Fruit fly (Drosophila melanogaster): ENCODE data around the gene nst.

The nst gene

DNA sequence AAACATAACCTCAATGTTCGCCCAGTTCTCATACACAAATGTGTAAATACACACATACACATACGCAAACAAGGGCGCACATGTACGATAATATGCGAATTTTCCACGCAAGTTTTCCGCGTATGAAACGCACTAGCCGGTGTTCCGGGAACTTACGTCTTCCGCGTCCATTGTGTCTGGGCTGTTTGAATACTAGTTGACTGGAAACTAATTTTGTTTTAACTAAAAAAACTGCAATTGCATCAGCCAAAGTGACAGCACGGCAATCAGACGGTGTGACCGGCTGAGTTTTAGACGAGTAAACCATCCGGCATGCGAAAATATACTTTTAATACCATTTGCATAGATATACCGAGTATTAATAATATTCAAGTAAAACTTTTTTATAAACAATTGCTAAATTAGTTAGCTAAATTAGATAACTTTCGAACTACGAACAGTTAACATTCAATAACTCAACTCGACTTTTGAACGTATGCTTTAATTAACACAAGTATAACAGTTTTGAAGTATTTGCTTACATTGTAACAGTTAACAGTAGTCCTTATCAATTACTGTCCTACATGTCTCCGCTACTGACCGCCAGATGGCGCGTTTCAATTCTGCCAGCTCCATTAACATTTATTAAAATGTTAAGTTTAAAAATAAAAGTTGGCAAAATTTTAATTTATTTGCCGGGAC is 3.4 kb downstream of the nst start, which contains the start of gene eIF2beta:
Gene eIF2beta (minus strand): TSS at position 299 of the 681 bp plus-strand sequence.
- peak; percentile 28 for TF ChIP-seq noc (tag; optimal IDR thresholded peaks at IDR 0.05)

dm6 chr3L:12523941-12524340 is 6.0 kb downstream of the nst start, which contains the start of the genes ver and Gcn5:
Gene ver, plus strand, starts transcription at chr3L:12523987.
Gene Gcn5, minus strand, starts transcription at chr3L:12524014.
- peak; percentile 94 for TF ChIP-seq noc (tag; optimal IDR thresholded peaks at IDR 0.05)

dm6 chr3L:12519315-12519714 is 10.7 kb downstream of the nst start:
- TF ChIP-seq noc (tag; optimal IDR thresholded peaks at IDR 0.05), result no peak

dm6 chr3L:12517443-12518209 is 12.3 kb downstream of the nst start:
- TF ChIP-seq noc (tag; optimal IDR thresholded peaks at IDR 0.05), result no peak

DNA sequence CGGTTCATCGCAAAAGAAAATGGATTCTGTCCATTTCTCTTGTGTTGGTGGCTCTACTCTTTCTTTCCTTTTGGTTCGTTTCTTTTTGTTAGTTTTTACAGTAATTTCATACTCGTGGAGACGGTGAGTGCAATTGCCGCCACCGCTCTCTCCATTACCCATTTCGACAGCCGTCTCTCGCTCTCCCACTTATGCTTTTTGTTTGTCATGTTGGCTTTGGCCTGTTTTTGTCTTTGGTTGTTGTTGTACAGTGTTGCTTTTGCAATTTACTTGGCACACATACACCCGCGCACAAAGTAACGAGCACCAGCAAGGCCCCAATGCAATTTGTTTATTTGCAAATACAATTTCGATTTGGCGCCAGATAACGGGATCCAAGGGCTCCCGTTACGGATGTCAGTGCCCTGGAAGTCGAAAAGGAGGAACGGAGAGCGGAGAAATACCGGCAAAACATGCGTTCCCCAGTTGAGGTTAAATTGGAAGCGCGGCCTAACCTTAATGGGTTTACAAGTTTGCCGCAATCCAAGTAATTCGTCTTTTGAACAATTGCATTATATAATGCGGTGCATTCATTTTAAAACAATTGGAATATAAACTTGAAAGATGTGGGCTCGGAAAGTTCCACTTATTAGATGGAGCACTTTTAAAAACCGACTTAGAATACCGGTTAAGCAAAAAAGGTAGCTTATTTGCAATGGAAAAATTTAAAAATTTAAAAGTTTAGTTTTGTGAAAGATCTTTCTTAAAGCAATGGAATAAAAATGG is 14.1 kb downstream of the nst start:
- TF ChIP-seq noc (tag; optimal IDR thresholded peaks at IDR 0.05), result no peak

- peak; percentile 78 for TF ChIP-seq noc (tag; optimal IDR thresholded peaks at IDR 0.05)
Observed at dm6 chr3L:12514762-12515215, 15.2 kb downstream of the nst start, which contains the start of the genes sti and tral. Gene sti, minus strand, starts transcription at chr3L:12514815. Gene tral, plus strand, starts transcription at chr3L:12515059.

dm6 chr3L:12507571-12507970 is 22.4 kb downstream of the nst start, which contains the start of gene CG10654:
Gene CG10654, minus strand, starts transcription at chr3L:12507840.
- no peak for TF ChIP-seq noc (tag; optimal IDR thresholded peaks at IDR 0.05)

- peak; percentile 20 for TF ChIP-seq noc (tag; optimal IDR thresholded peaks at IDR 0.05)
Observed at dm6 chr3L:12506963-12507552, 22.9 kb downstream of the nst start.

DNA sequence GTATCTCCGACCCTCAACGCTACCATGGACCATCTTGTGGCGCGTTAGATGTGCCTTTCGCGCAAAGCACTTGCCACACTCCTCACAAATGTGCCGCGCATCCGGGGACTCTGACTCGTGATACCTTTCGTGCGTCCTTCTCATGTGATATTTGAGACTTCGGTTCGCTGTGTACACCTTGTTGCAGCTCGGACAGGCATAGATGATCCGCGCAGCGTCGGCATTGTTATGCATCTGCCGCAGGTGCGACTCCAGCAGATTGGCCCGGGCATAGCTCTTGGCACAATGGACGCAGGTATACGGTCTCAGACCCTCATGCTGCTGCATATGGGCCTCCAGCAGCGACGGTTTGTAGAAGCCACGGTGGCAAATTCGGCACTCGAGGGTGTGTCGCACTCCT is 24.0 kb downstream of the nst start:
- TF ChIP-seq noc (tag; optimal IDR thresholded peaks at IDR 0.05), result no peak

DNA sequence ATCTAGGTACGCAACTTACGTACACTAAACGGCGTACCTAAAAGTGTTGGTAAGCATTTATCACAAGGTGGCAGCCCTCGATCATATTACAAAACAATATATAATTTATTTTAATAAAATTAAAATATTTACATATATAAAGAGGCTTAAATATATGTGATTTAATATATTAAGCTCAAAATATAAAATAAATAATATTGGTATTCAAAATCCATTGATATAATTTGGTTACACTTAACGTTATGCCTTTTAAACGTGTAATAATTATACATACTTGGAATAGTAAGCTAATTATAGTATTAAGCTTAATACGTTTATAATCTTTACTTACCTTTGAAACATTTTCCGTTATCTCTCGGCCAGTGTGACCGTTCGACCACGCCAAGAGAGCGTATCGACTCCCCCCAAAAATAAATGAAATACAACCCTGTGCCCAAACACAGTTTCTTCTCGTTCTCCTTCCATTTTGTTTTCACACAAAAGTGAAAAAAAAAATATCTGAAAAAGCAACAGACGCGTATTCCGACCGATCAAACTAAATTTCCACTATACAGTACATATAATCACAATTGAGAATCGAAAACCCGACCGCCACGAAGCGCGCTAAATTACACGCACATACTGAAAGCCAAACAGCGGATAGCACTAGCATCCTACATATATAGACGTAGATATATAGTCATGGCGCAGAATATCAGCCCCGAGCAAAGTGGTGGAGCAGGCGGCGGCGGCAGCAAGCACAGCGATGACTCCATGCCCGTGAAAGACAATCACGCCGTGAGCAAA is 25.9 kb downstream of the nst start, which contains the start of the genes CG10646 and vih:
Gene CG10646 (minus strand): TSS at position 30 of the 786 bp plus-strand sequence.
Gene vih (plus strand): TSS at position 428 of the 786 bp plus-strand sequence.
- TF ChIP-seq noc (tag; optimal IDR thresholded peaks at IDR 0.05), result no peak

dm6 chr3L:12501249-12501648 is 28.7 kb downstream of the nst start, which contains the start of the genes CG10638 and CG10681:
Gene CG10638, minus strand, starts transcription at chr3L:12501311.
Gene CG10681, plus strand, starts transcription at chr3L:12501513.
- no peak for TF ChIP-seq noc (tag; optimal IDR thresholded peaks at IDR 0.05)

DNA sequence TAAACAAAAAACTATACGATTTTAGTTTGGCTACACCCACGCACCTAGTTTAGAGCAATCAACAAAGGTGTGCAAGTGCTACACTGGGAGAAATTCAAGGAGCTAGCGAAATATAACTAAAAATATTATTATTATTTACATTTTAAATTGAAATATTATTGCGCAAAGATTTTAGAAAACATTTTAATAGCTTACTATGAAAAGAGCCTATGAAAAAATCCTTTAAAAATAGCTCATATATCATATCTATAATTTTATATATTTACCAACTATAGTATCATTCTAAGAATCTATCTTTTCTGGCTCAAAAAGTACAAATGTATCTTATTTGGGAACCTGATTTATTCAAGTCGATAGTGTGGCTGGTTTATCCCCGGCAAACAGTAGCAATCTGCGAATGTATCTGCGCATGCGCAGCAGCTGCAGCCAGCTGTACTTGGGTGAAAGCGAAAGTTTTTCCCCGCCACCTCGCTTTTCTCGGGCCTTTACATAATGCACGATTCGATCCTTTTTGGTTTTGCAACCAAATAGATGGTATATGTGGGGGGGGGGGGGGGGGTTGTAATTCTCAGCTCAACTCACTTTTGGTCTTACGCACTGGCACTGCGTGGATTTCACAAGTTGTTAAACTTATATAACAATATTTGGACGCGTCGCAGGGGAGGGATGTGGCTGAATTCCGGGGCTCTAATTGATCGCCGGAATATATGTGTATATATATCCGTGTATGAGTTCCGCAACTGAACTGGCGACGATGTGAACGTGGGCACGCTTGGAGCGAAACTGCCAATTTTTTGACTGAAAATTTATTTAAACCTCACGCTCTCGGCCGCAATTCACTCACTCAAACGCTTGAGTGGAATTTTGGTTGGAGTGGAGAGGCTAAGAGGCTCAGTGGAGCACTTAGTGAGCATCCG is 33.3 kb downstream of the nst start, which contains the start of gene CG10657:
Gene CG10657 (minus strand): TSS at position 789 of the 917 bp plus-strand sequence.
- no peak for TF ChIP-seq noc (tag; optimal IDR thresholded peaks at IDR 0.05)

dm6 chr3L:12495312-12495725 is 34.7 kb downstream of the nst start:
- TF ChIP-seq noc (tag; optimal IDR thresholded peaks at IDR 0.05), result peak; percentile 2
